Fruit fly (Drosophila melanogaster) whole organism, embryonic: ENCODE results near the gene CG14695.

ENCODE experiments used
- Asciz ChIP-seq: fragments of 200-800 bp; sonication (Bioruptor generic); optimal IDR thresholded peaks from 2 replicates; lab custom pipeline; 2017; ENCODE audit warnings: missing biosample characterization, mild to moderate bottlenecking, missing genetic modification characterization, missing genetic modification reagents
- B-H1 ChIP-seq: fragments of 200-800 bp; sonication (Bioruptor generic); IDR thresholded peaks from 3 replicates; pipeline ENCODE4 v1.3.6; 2022; ENCODE audit warnings: missing biosample characterization, missing genetic modification characterization
- Hsf ChIP-seq: fragments of 200-800 bp; sonication (Bioruptor generic); optimal IDR thresholded peaks from 3 replicates; lab custom pipeline; 2016; ENCODE audit warnings: missing biosample characterization, missing genetic modification characterization
- Opbp ChIP-seq: fragments of 200-800 bp; sonication (Bioruptor generic); IDR thresholded peaks from 3 replicates; pipeline ENCODE4 v1.3.6; 2022; ENCODE audit warnings: missing biosample characterization, missing genetic modification characterization; ENCODE audit not compliant: partially characterized antibody
- Side ChIP-seq: fragments of 200-800 bp; sonication (Bioruptor generic); optimal IDR thresholded peaks from 2 replicates; lab custom pipeline; 2016; ENCODE audit warnings: missing biosample characterization, missing genetic modification characterization
- dpn ChIP-seq, 2 experiments: fragments of 200-800 bp; sonication (Bioruptor generic); optimal IDR thresholded peaks; 3 replicates each; lab custom pipeline; 2016; ENCODE audit warnings: missing biosample characterization in 2 of 2, missing genetic modification characterization in 2 of 2
- exex ChIP-seq: fragments of 200-800 bp; sonication (Bioruptor generic); optimal IDR thresholded peaks from 4 replicates; lab custom pipeline; 2018; ENCODE audit warnings: missing biosample characterization, mild to moderate bottlenecking, missing genetic modification characterization, moderate library complexity
- jing ChIP-seq: fragments of 200-800 bp; sonication (Bioruptor generic); optimal IDR thresholded peaks from 2 replicates; lab custom pipeline; 2018; ENCODE audit warnings: missing biosample characterization, mild to moderate bottlenecking, missing genetic modification characterization

dm6 chr3R:10836924-10837323, 42.2 kb downstream of the CG14695 start:
- TF ChIP-seq Opbp (no peak), exex (tag; lab: Kevin White, UChicago) (no peak), Hsf (GFP tag; lab: Kevin White, UChicago) (no peak), Side (GFP tag; lab: Kevin White, UChicago) (no peak), Asciz (no peak), dpn (GFP tag; optimal IDR thresholded peaks at IDR 0.05; lab: Kevin White, UChicago) (no peak), B-H1 (GFP tag; lab: Robert Waterston, UW) (no peak), jing (no peak)
